Worm (Caenorhabditis elegans): ENCODE results near the gene F22F7.4.
A peak's percentile ranks its signal among the peaks of the same experiment; 100 is the strongest.

- TF ChIP-seq ama-1 (optimal IDR thresholded peaks at IDR 0.05) (no peak), sea-1 (GFP tag; conservative IDR thresholded peaks at IDR 0.05) (no peak), ets-7 (tag; optimal IDR thresholded peaks at IDR 0.05) (no peak), pes-1 (GFP tag; IDR thresholded peaks at IDR 0.05) (0 out of 2 replicates have a peak, but pooled peaks have one; percentile 56), ceh-36 (tag; optimal IDR thresholded peaks at IDR 0.05) (no peak), tbx-11 (GFP tag; IDR thresholded peaks at IDR 0.05) (no peak), hmbx-1 (tag; optimal IDR thresholded peaks at IDR 0.05) (no peak), B0310.2 (tag; optimal IDR thresholded peaks at IDR 0.05) (no peak)
Observed at ce11 chrV:2126996-2127585, 21.2 kb upstream of the F22F7.4 start, which contains the start of gene ldp-1.

Data from whole organism, early embryonic.